Fruit fly (Drosophila melanogaster) whole organism, wandering third instar larva: ENCODE data around the gene COX8.

Experiments
- Dfd ChIP-seq: fragments of >200 bp; optimal IDR thresholded peaks from 2 replicates; lab custom pipeline; 2017; ENCODE audit warnings: missing biosample characterization, missing genetic modification characterization
- Dif ChIP-seq: fragments of 200-275, 200-300 bp; sonication (Bioruptor generic); optimal IDR thresholded peaks from 2 replicates; lab custom pipeline; 2018; ENCODE audit warnings: missing biosample characterization, missing genetic modification characterization; ENCODE audit not compliant: partially characterized antibody
- sv ChIP-seq: fragments of 200-800 bp; sonication (Bioruptor generic); optimal IDR thresholded peaks from 3 replicates; lab custom pipeline; 2016; ENCODE audit warnings: missing biosample characterization, missing genetic modification characterization

DNA sequence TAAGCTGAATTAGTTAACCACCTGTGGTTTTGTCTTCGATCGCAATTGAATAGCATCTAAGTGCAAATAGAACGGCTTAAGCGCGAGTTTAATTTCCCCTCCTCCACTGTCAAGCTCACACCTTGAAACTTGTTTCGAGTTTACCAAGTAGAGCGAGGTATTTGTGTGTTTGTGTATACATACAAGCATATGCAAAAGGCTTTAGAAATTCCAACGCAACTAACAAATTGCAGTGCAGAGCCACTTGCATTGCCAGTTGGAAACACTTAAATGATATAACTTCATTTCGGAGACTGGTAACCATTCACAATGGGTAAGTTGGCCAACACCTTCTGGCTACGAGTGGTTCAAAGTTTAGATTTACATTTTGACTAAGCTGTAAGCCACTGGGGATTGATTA is 31.3 kb downstream of the COX8 start:
- TF ChIP-seq sv (GFP tag; lab: Kevin White, UChicago) (no peak), Dfd (GFP tag; lab: Kevin White, UChicago) (no peak), Dif (no peak)
